Fruit fly (Drosophila melanogaster) whole organism, embryonic: ENCODE measurements around the gene CG31191.

Source experiments
- Adf1 ChIP-seq: fragments of 200-800 bp; sonication (Bioruptor generic); IDR thresholded peaks from 2 replicates; pipeline ENCODE4 v1.3.6; 2022; ENCODE audit warnings: missing biosample characterization, missing genetic modification characterization
- Bdp1 ChIP-seq: fragments of 200-800 bp; sonication (Bioruptor generic); optimal IDR thresholded peaks from 3 replicates; lab custom pipeline; 2016; ENCODE audit warnings: missing biosample characterization, missing genetic modification characterization
- Bgb ChIP-seq: fragments of 200-800 bp; sonication (Bioruptor generic); IDR thresholded peaks from 2 replicates; pipeline ENCODE4 v1.3.6; 2022; ENCODE audit warnings: missing biosample characterization, missing genetic modification characterization; ENCODE audit not compliant: partially characterized antibody
- CG14860 ChIP-seq: fragments of 200-800 bp; sonication (Bioruptor generic); IDR thresholded peaks from 3 replicates; pipeline ENCODE4 v1.3.6; 2022; ENCODE audit warnings: missing biosample characterization, missing genetic modification characterization; ENCODE audit not compliant: partially characterized antibody
- CG16813 ChIP-seq: fragments of 200-800 bp; sonication (Bioruptor generic); IDR thresholded peaks from 3 replicates; pipeline ENCODE4 v1.3.6; 2022; ENCODE audit warnings: missing biosample characterization, missing genetic modification characterization; ENCODE audit not compliant: partially characterized antibody
- CG17612 ChIP-seq: fragments of 200-800 bp; sonication (Bioruptor generic); IDR thresholded peaks from 2 replicates; pipeline ENCODE4 v1.3.6; 2022; ENCODE audit warnings: missing biosample characterization, missing genetic modification characterization
- CG2120 ChIP-seq: fragments of 200-800 bp; sonication (Bioruptor generic); optimal IDR thresholded peaks from 3 replicates; lab custom pipeline; 2016; ENCODE audit warnings: missing biosample characterization, missing genetic modification characterization
- CG2199 ChIP-seq: fragments of 200-800 bp; sonication (Bioruptor generic); IDR thresholded peaks from 3 replicates; pipeline ENCODE4 v1.3.6; 2022; ENCODE audit warnings: missing biosample characterization, missing genetic modification characterization
- CG42726 ChIP-seq: fragments of 200-800 bp; sonication (Bioruptor generic); IDR thresholded peaks from 2 replicates; pipeline ENCODE4 v1.3.6; 2022; ENCODE audit warnings: missing biosample characterization, missing genetic modification characterization; ENCODE audit not compliant: partially characterized antibody
- CG6791 ChIP-seq: fragments of 200-800 bp; sonication (Bioruptor generic); IDR thresholded peaks from 3 replicates; pipeline ENCODE4 v1.3.6; 2022; ENCODE audit warnings: missing biosample characterization, missing genetic modification characterization; ENCODE audit not compliant: partially characterized antibody
- CG7963 ChIP-seq: fragments of 200-800 bp; sonication (Bioruptor generic); IDR thresholded peaks from 3 replicates; pipeline ENCODE4 v1.3.6; 2022; ENCODE audit warnings: missing biosample characterization, missing genetic modification characterization; ENCODE audit not compliant: partially characterized antibody
- CG9437 ChIP-seq: fragments of 200-800 bp; sonication (Bioruptor generic); optimal IDR thresholded peaks from 2 replicates; lab custom pipeline; 2018; ENCODE audit warnings: missing biosample characterization, mild to moderate bottlenecking, missing genetic modification characterization
- CkIIα-i1 ChIP-seq: fragments of 200-800 bp; sonication (Bioruptor generic); IDR thresholded peaks from 2 replicates; pipeline ENCODE4 v1.3.6; 2022; ENCODE audit warnings: missing biosample characterization, missing genetic modification characterization
- D19B ChIP-seq: fragments of 200-800 bp; sonication (Bioruptor generic); optimal IDR thresholded peaks from 2 replicates; lab custom pipeline; 2017; ENCODE audit warnings: missing biosample characterization, mild to moderate bottlenecking, missing genetic modification characterization
- E2f2 ChIP-seq: fragments of 200-800 bp; sonication (Bioruptor generic); IDR thresholded peaks from 2 replicates; pipeline ENCODE4 v1.3.6; 2022; ENCODE audit warnings: missing biosample characterization, missing genetic modification characterization
- HLH4C ChIP-seq: fragments of 200-800 bp; sonication (Bioruptor generic); IDR thresholded peaks from 3 replicates; pipeline ENCODE4 v1.3.6; 2022; ENCODE audit warnings: missing biosample characterization, missing genetic modification characterization; ENCODE audit not compliant: partially characterized antibody
- Opbp ChIP-seq: fragments of 200-800 bp; sonication (Bioruptor generic); IDR thresholded peaks from 3 replicates; pipeline ENCODE4 v1.3.6; 2022; ENCODE audit warnings: missing biosample characterization, missing genetic modification characterization; ENCODE audit not compliant: partially characterized antibody
- Poxn ChIP-seq: fragments of 200-800 bp; sonication (Bioruptor generic); IDR thresholded peaks from 2 replicates; pipeline ENCODE4 v1.3.6; 2022; ENCODE audit warnings: missing biosample characterization, missing genetic modification characterization
- Scr ChIP-seq: fragments of 200-800 bp; sonication (Bioruptor generic); IDR thresholded peaks from 2 replicates; pipeline ENCODE4 v1.3.6; 2022; ENCODE audit warnings: missing biosample characterization, missing genetic modification characterization; ENCODE audit not compliant: partially characterized antibody
- amos ChIP-seq: fragments of 200-800 bp; sonication (Bioruptor generic); IDR thresholded peaks from 2 replicates; pipeline ENCODE4 v1.3.6; 2022; ENCODE audit warnings: missing biosample characterization, missing genetic modification characterization; ENCODE audit not compliant: partially characterized antibody
- ato ChIP-seq: fragments of 200-800 bp; sonication (Bioruptor generic); IDR thresholded peaks from 2 replicates; pipeline ENCODE4 v1.3.6; 2022; ENCODE audit warnings: missing biosample characterization, missing genetic modification characterization; ENCODE audit not compliant: partially characterized antibody
- bbx ChIP-seq: fragments of 200-800 bp; sonication (Bioruptor generic); IDR thresholded peaks from 2 replicates; pipeline ENCODE4 v1.3.6; 2022; ENCODE audit warnings: missing biosample characterization, missing genetic modification characterization; ENCODE audit not compliant: partially characterized antibody
- bowl ChIP-seq: fragments of 200-800 bp; sonication (Bioruptor generic); IDR thresholded peaks from 2 replicates; pipeline ENCODE4 v1.3.6; 2022; ENCODE audit warnings: missing biosample characterization, missing genetic modification characterization
- br ChIP-seq: fragments of >200 bp; optimal IDR thresholded peaks from 2 replicates; lab custom pipeline; 2017
- cato ChIP-seq: fragments of 200-800 bp; sonication (Bioruptor generic); optimal IDR thresholded peaks from 2 replicates; lab custom pipeline; 2016; ENCODE audit warnings: missing biosample characterization, missing genetic modification characterization, borderline replicate concordance
- chinmo ChIP-seq: fragments of 200-800 bp; sonication (Bioruptor generic); IDR thresholded peaks from 4 replicates; pipeline ENCODE4 v1.3.6; 2022; ENCODE audit warnings: missing biosample characterization, missing genetic modification characterization; ENCODE audit not compliant: partially characterized antibody
- crp ChIP-seq, 2 experiments: fragments of 200-800 bp; sonication (Bioruptor generic); optimal IDR thresholded peaks; 2 replicates in 1 of 2; 3 replicates in 1 of 2; lab custom pipeline; 2017; ENCODE audit warnings: missing biosample characterization in 2 of 2, missing genetic modification characterization in 2 of 2, mild to moderate bottlenecking in 1 of 2, moderate library complexity in 1 of 2
- da ChIP-seq: fragments of 200-800 bp; sonication (Bioruptor generic); optimal IDR thresholded peaks from 2 replicates; lab custom pipeline; 2016; ENCODE audit warnings: missing biosample characterization, missing genetic modification characterization
- emc ChIP-seq: fragments of 200-800 bp; sonication (Bioruptor generic); optimal IDR thresholded peaks from 2 replicates; lab custom pipeline; 2016; ENCODE audit warnings: missing biosample characterization, missing genetic modification characterization
- gro ChIP-seq: fragments of 200-800 bp; sonication (Bioruptor generic); optimal IDR thresholded peaks from 2 replicates; lab custom pipeline; 2016; ENCODE audit warnings: missing biosample characterization, missing genetic modification characterization
- hb ChIP-seq: fragments of 200-800 bp; sonication (Bioruptor generic); IDR thresholded peaks from 3 replicates; pipeline ENCODE4 v1.3.6; 2022; ENCODE audit warnings: missing biosample characterization, missing genetic modification characterization; ENCODE audit not compliant: partially characterized antibody
- hbn ChIP-seq: fragments of 200-800 bp; sonication (Bioruptor generic); IDR thresholded peaks from 2 replicates; pipeline ENCODE4 v1.3.6; 2022; ENCODE audit warnings: missing biosample characterization, missing genetic modification characterization; ENCODE audit not compliant: partially characterized antibody
- hkb ChIP-seq, 2 experiments: fragments of 200-800 bp in 1 of 2; fragments of >200 bp in 1 of 2; sonication (Bioruptor generic) in 1 of 2; IDR thresholded peaks in 1 of 2; optimal IDR thresholded peaks in 1 of 2; 2 replicates each; pipeline versions ENCODE4 v1.3.6 to Lab custom; 2017 to 2022; ENCODE audit warnings: missing biosample characterization in 1 of 2, missing genetic modification characterization in 1 of 2
- kni ChIP-seq: fragments of 200-800 bp; sonication (Bioruptor generic); optimal IDR thresholded peaks from 3 replicates; lab custom pipeline; 2017; ENCODE audit warnings: mild to moderate bottlenecking, missing biosample characterization, missing genetic modification reagents, missing genetic modification characterization
- knrl ChIP-seq: fragments of 200-800 bp; sonication (Bioruptor generic); IDR thresholded peaks from 3 replicates; pipeline ENCODE4 v1.3.6; 2022; ENCODE audit warnings: missing biosample characterization, missing genetic modification characterization; ENCODE audit not compliant: partially characterized antibody
- mld ChIP-seq: fragments of 200-800 bp; sonication (Bioruptor generic); IDR thresholded peaks from 3 replicates; pipeline ENCODE4 v1.3.6; 2022; ENCODE audit warnings: missing biosample characterization, missing genetic modification characterization; ENCODE audit not compliant: partially characterized antibody
- nerfin-2 ChIP-seq: fragments of 200-800 bp; sonication (Bioruptor generic); IDR thresholded peaks from 2 replicates; pipeline ENCODE4 v1.3.6; 2022; ENCODE audit warnings: missing biosample characterization, missing genetic modification characterization; ENCODE audit not compliant: partially characterized antibody
- nmo ChIP-seq: fragments of 200-800 bp; sonication (Bioruptor generic); optimal IDR thresholded peaks from 2 replicates; lab custom pipeline; 2018; ENCODE audit warnings: missing biosample characterization, mild to moderate bottlenecking, missing genetic modification characterization, moderate library complexity
- org-1 ChIP-seq: fragments of 200-800 bp; sonication (Bioruptor generic); optimal IDR thresholded peaks from 2 replicates; lab custom pipeline; 2017; ENCODE audit warnings: missing biosample characterization, missing genetic modification characterization
- ro ChIP-seq: fragments of 200-800 bp; sonication (Bioruptor generic); IDR thresholded peaks from 2 replicates; pipeline ENCODE4 v1.3.6; 2022; ENCODE audit warnings: missing biosample characterization, missing genetic modification characterization
- row ChIP-seq: fragments of 200-800 bp; sonication (Bioruptor generic); IDR thresholded peaks from 3 replicates; pipeline ENCODE4 v1.3.6; 2022; ENCODE audit warnings: missing biosample characterization, missing genetic modification characterization
- tna ChIP-seq: fragments of 200-800 bp; sonication (Bioruptor generic); IDR thresholded peaks from 2 replicates; pipeline ENCODE4 v1.3.6; 2022; ENCODE audit warnings: missing biosample characterization, missing genetic modification characterization; ENCODE audit not compliant: partially characterized antibody
- tup ChIP-seq: fragments of 200-800 bp; sonication (Bioruptor generic); optimal IDR thresholded peaks from 2 replicates; lab custom pipeline; 2016; ENCODE audit warnings: missing biosample characterization, mild to moderate bottlenecking, missing genetic modification characterization, moderate library complexity
- vnd ChIP-seq: fragments of 200-800 bp; sonication (Bioruptor generic); IDR thresholded peaks from 3 replicates; pipeline ENCODE4 v1.3.6; 2022; ENCODE audit warnings: missing biosample characterization, missing genetic modification characterization; ENCODE audit not compliant: partially characterized antibody
- vvl ChIP-seq: fragments of 200-800 bp; sonication (Bioruptor generic); IDR thresholded peaks from 2 replicates; pipeline ENCODE4 v1.3.6; 2022; ENCODE audit warnings: missing biosample characterization, missing genetic modification characterization

Gene CG31191

dm6 chr3R:20890920-20891319, 54.4 kb downstream of the CG31191 start:
- TF ChIP-seq crp (GFP tag; optimal IDR thresholded peaks at IDR 0.05; lab: Kevin White, UChicago) = peak in 1 of 2 experiments; percentile 35
- no peak for TF ChIP-seq Poxn
- no peak for TF ChIP-seq emc (GFP tag; lab: Kevin White, UChicago)
- peak; percentile 58 for TF ChIP-seq HLH4C (GFP tag; lab: Robert Waterston, UW)
- peak; percentile 19 for TF ChIP-seq kni (GFP tag; lab: Kevin White, UChicago)
- TF ChIP-seq CG6791 (GFP tag; lab: Robert Waterston, UW) = peak; percentile 88
- no peak for TF ChIP-seq ro (GFP tag; lab: Robert Waterston, UW)
- 0 out of 4 replicates have a peak, but pooled peaks have one; percentile 49 for TF ChIP-seq chinmo (GFP tag; lab: Robert Waterston, UW)
- peak; percentile 61 for TF ChIP-seq CG16813
- TF ChIP-seq hkb (optimal IDR thresholded peaks at IDR 0.05; lab: Kevin White, UChicago) = no peak
- TF ChIP-seq hkb (GFP tag; IDR thresholded peaks at IDR 0.05; lab: Robert Waterston, UW) = no peak
- peak; percentile 82; the same call in 2 of the 3 replicates for TF ChIP-seq Opbp
- TF ChIP-seq nerfin-2 = peak; percentile 20; the same call in 1 of the 2 replicates
- no peak for TF ChIP-seq da (GFP tag; lab: Kevin White, UChicago)
- peak; percentile 62 for TF ChIP-seq Bgb (GFP tag; lab: Robert Waterston, UW)
- peak; percentile 48; the same call in 1 of the 3 replicates for TF ChIP-seq hb
- no peak for TF ChIP-seq hbn (GFP tag; lab: Robert Waterston, UW)
- no peak for TF ChIP-seq CG2120
- TF ChIP-seq cato = no peak
- no peak for TF ChIP-seq org-1 (GFP tag; lab: Kevin White, UChicago)
- no peak for TF ChIP-seq CG17612 (GFP tag; lab: Robert Waterston, UW)
- TF ChIP-seq mld (GFP tag; lab: Robert Waterston, UW) = peak; percentile 81
- peak; percentile 14 for TF ChIP-seq tna (GFP tag; lab: Robert Waterston, UW)
- peak; percentile 44; the same call in 1 of the 2 replicates for TF ChIP-seq Scr (GFP tag; lab: Robert Waterston, UW)
- no peak for TF ChIP-seq gro (GFP tag; lab: Kevin White, UChicago)
- TF ChIP-seq E2f2 (GFP tag; lab: Robert Waterston, UW) = no peak
- TF ChIP-seq row = no peak
- TF ChIP-seq Adf1 (GFP tag; lab: Robert Waterston, UW) = no peak
- TF ChIP-seq ato (GFP tag; lab: Robert Waterston, UW) = peak; percentile 48
- TF ChIP-seq vnd (GFP tag; lab: Robert Waterston, UW) = peak; percentile 47; the same call in 2 of the 3 replicates
- no peak for TF ChIP-seq nmo (GFP tag; lab: Kevin White, UChicago)
- TF ChIP-seq CG2199 = peak; percentile 65; the same call in 2 of the 3 replicates
- TF ChIP-seq CG14860 (GFP tag; lab: Robert Waterston, UW) = peak; percentile 31; the same call in 1 of the 3 replicates
- TF ChIP-seq CG9437 (GFP tag; lab: Kevin White, UChicago) = no peak
- TF ChIP-seq bowl (GFP tag; lab: Robert Waterston, UW) = no peak
- TF ChIP-seq CkIIα-i1 = no peak
- no peak for TF ChIP-seq D19B (GFP tag; lab: Kevin White, UChicago)
- peak; percentile 62; the same call in 1 of the 2 replicates for TF ChIP-seq CG42726 (GFP tag; lab: Robert Waterston, UW)
- no peak for TF ChIP-seq br (lab: Kevin White, UChicago)
- peak; percentile 95 for TF ChIP-seq Bdp1 (GFP tag; lab: Kevin White, UChicago)
- peak; percentile 63; the same call in 2 of the 3 replicates for TF ChIP-seq CG7963 (GFP tag; lab: Robert Waterston, UW)
- TF ChIP-seq knrl = peak; percentile 31; the same call in 2 of the 3 replicates
- TF ChIP-seq amos (GFP tag; lab: Robert Waterston, UW) = peak; percentile 75; the same call in 1 of the 2 replicates
- TF ChIP-seq tup = no peak
- peak; percentile 67; the same call in 1 of the 2 replicates for TF ChIP-seq bbx (GFP tag; lab: Robert Waterston, UW)
- TF ChIP-seq vvl (GFP tag; lab: Robert Waterston, UW) = peak; percentile 8; the same call in 1 of the 2 replicates
